Worm (Caenorhabditis elegans): ENCODE data around the gene glt-6.

ce11 chrIV:7473159-7473649 lies 30.2 kb upstream of the glt-6 start, which contains the start of the genes plk-3 and F55G1.6:
- TF ChIP-seq ama-1 (optimal IDR thresholded peaks at IDR 0.05), result no peak
- TF ChIP-seq scrt-1 (GFP tag; IDR thresholded peaks at IDR 0.05), result no peak

Data from whole organism, early embryonic.